Worm (Caenorhabditis elegans): ENCODE measurements around the gene scd-1.

Gene scd-1

DNA sequence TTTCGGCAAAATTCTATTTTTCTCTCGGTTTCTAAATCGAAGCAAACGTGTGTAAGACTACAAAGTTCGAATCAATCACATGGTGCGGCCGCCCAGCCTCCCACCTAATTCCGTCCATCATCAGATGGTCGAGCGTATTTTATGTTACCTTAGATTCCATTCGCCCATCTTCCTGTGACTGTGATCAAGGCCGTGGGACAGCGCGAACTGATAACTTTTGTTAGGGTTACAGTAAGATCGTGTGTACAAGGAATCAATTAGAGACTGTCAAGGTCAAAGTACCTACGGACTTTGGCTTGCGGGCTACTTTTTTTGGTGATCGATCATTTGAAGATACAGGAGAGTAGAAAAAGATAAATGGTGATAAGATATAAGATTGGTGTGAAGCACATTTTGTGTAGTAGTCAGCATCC is 2.5 kb downstream of the scd-1 start (continued):
- TF ChIP-seq lsy-2 (tag; optimal IDR thresholded peaks at IDR 0.05): peak; percentile 31 to 72
- TF ChIP-seq hmg-1.1 (GFP tag; IDR thresholded peaks at IDR 0.05): peak; percentile 50; the same call in 1 of the 2 replicates
- TF ChIP-seq madf-5 (GFP tag; IDR thresholded peaks at IDR 0.05): 0 out of 4 replicates have a peak, but pooled peaks of 1 of the 2 experiments have one; percentile 7
- TF ChIP-seq F49E8.2 (tag; optimal IDR thresholded peaks at IDR 0.05; ENCODE audit: borderline replicate concordance): no peak
- TF ChIP-seq nhr-48 (tag; optimal IDR thresholded peaks at IDR 0.05): peak; percentile 81
- TF ChIP-seq mdl-1 (tag; optimal IDR thresholded peaks at IDR 0.05): peak; percentile 10 to 65
- peak; percentile 85 for TF ChIP-seq mxl-3 (GFP tag; optimal IDR thresholded peaks at IDR 0.05)
- TF ChIP-seq lin-15B (tag; optimal IDR thresholded peaks at IDR 0.05): no peak
- TF ChIP-seq T20F7.1 (GFP tag; optimal IDR thresholded peaks at IDR 0.05): no peak
- no peak for TF ChIP-seq ztf-7 (tag; optimal IDR thresholded peaks at IDR 0.05)
- no peak for TF ChIP-seq mxl-2 (GFP tag; conservative IDR thresholded peaks at IDR 0.05)
- no peak for TF ChIP-seq zfp-2 (tag; optimal IDR thresholded peaks at IDR 0.05)
- TF ChIP-seq lin-29 (GFP tag; IDR thresholded peaks at IDR 0.05): no peak
- TF ChIP-seq ces-1 (GFP tag; optimal IDR thresholded peaks at IDR 0.05): no peak
- TF ChIP-seq nhr-76 (tag; optimal IDR thresholded peaks at IDR 0.05): peak; percentile 50
- TF ChIP-seq nhr-77 (tag; optimal IDR thresholded peaks at IDR 0.05): peak; percentile 29
- TF ChIP-seq pha-4 (GFP tag; IDR thresholded peaks at IDR 0.05): no peak
- no peak for TF ChIP-seq pha-4 (tag; optimal IDR thresholded peaks at IDR 0.05)
- no peak for TF ChIP-seq nhr-41 (GFP tag; IDR thresholded peaks at IDR 0.05)
- TF ChIP-seq cey-2 (tag; optimal IDR thresholded peaks at IDR 0.05; ENCODE audit: borderline replicate concordance, insufficient read depth): peak; percentile 61
- TF ChIP-seq F44E2.7 (GFP tag; IDR thresholded peaks at IDR 0.05): no peak
- TF ChIP-seq hlh-30 (tag; optimal IDR thresholded peaks at IDR 0.05; ENCODE audit: insufficient read depth): peak; percentile 87
- no peak for TF ChIP-seq ama-1 (optimal IDR thresholded peaks at IDR 0.05)
- TF ChIP-seq nhr-102 (tag; optimal IDR thresholded peaks at IDR 0.05): peak; percentile 22
- no peak for TF ChIP-seq zfp-3 (GFP tag; conservative IDR thresholded peaks at IDR 0.05)
- TF ChIP-seq nhr-11 (tag; optimal IDR thresholded peaks at IDR 0.05): peak; percentile 69
- peak; percentile 76 for TF ChIP-seq dmd-6 (GFP tag; IDR thresholded peaks at IDR 0.05)
- TF ChIP-seq egl-43 (GFP tag; IDR thresholded peaks at IDR 0.05): no peak
- no peak for TF ChIP-seq tag-97 (GFP tag; IDR thresholded peaks at IDR 0.05)
- 0 out of 2 replicates have a peak, but pooled peaks have one; percentile 22 for TF ChIP-seq ceh-20 (GFP tag; IDR thresholded peaks at IDR 0.05)

DNA sequence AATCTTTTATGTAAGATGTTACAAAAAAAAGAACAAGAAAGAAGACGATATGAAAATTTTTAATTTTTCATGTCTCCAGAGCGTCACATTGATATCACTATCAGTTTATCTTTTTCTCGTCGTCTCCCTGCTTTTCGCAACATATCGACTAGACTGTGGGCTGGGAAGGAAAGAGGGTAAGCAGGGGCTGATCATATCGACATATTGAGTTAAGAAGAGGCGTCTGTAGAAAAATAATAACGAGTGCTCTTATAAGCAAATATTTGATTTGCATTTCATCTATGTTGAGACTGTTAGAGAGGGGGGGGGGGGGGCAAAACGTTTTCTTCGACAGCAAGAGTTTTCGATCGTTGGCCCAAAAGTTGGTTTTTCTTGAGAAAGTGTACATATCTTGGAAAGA is 6.6 kb downstream of the scd-1 start:
- no peak for TF ChIP-seq Y75B8A.6 (GFP tag; IDR thresholded peaks at IDR 0.05)
- no peak for TF ChIP-seq madf-9 (GFP tag; conservative IDR thresholded peaks at IDR 0.05)
- no peak for TF ChIP-seq mxl-3 (GFP tag; optimal IDR thresholded peaks at IDR 0.05)
- TF ChIP-seq nhr-28 (tag; optimal IDR thresholded peaks at IDR 0.05): peak; percentile 32
- no peak for TF ChIP-seq madf-5 (GFP tag; IDR thresholded peaks at IDR 0.05)
- 0 out of 2 replicates have a peak, but pooled peaks have one; percentile 31 for TF ChIP-seq mdt-29 (GFP tag; IDR thresholded peaks at IDR 0.05)
- no peak for TF ChIP-seq lin-13 (GFP tag; optimal IDR thresholded peaks at IDR 0.05)
- TF ChIP-seq nhr-48 (tag; optimal IDR thresholded peaks at IDR 0.05): no peak
- peak; percentile 8 for TF ChIP-seq mes-2 (tag; optimal IDR thresholded peaks at IDR 0.05; ENCODE audit: poor library complexity, severe bottlenecking)
- peak; percentile 6 for TF ChIP-seq pqm-1 (tag; optimal IDR thresholded peaks at IDR 0.05)
- no peak for TF ChIP-seq gei-8 (GFP tag; optimal IDR thresholded peaks at IDR 0.05)
- TF ChIP-seq ama-1 (optimal IDR thresholded peaks at IDR 0.05): no peak
- TF ChIP-seq egl-43 (GFP tag; IDR thresholded peaks at IDR 0.05): no peak
- TF ChIP-seq lir-3 (tag; optimal IDR thresholded peaks at IDR 0.05): no peak
- no peak for TF ChIP-seq ceh-44 (GFP tag; IDR thresholded peaks at IDR 0.05)
- TF ChIP-seq nhr-6 (tag; optimal IDR thresholded peaks at IDR 0.05): no peak
- no peak for TF ChIP-seq vab-7 (GFP tag; IDR thresholded peaks at IDR 0.05)
- TF ChIP-seq F37D6.2 (tag; optimal IDR thresholded peaks at IDR 0.05): no peak
- TF ChIP-seq ceh-28 (tag; optimal IDR thresholded peaks at IDR 0.05): no peak
- TF ChIP-seq dmd-6 (GFP tag; IDR thresholded peaks at IDR 0.05): peak; percentile 54
- no peak for TF ChIP-seq ZK337.2 (GFP tag; IDR thresholded peaks at IDR 0.05)
- no peak for TF ChIP-seq nhr-237 (tag; optimal IDR thresholded peaks at IDR 0.05)
- TF ChIP-seq nhr-77 (tag; optimal IDR thresholded peaks at IDR 0.05): no peak
- no peak for TF ChIP-seq nhr-41 (GFP tag; IDR thresholded peaks at IDR 0.05)
- no peak for TF ChIP-seq cey-2 (tag; optimal IDR thresholded peaks at IDR 0.05; ENCODE audit: borderline replicate concordance, insufficient read depth)
- TF ChIP-seq Y5F2A.4 (GFP tag; optimal IDR thresholded peaks at IDR 0.05): no peak
- no peak for TF ChIP-seq daf-16 (GFP tag; optimal IDR thresholded peaks at IDR 0.05)
- TF ChIP-seq daf-16 (tag; optimal IDR thresholded peaks at IDR 0.05): peak; percentile 70
- TF ChIP-seq rbr-2 (tag; optimal IDR thresholded peaks at IDR 0.05): no peak
- no peak for TF ChIP-seq nhr-11 (tag; optimal IDR thresholded peaks at IDR 0.05)

Measured in whole organism, L4 larva.